Worm (Caenorhabditis elegans) whole organism, midembryonic: Measurements from ENCODE around the gene ZC443.4.

Experiments
- T22C8.4 ChIP-seq: fragments of 200-800 bp; sonication (Bioruptor generic); IDR thresholded peaks from 2 replicates; pipeline ENCODE4 v1.3.6; 2022; ENCODE audit warnings: missing genetic modification characterization, missing compliant biosample characterization
- cog-1 ChIP-seq: sonication (generic microtip); optimal IDR thresholded peaks from 2 replicates; lab custom pipeline; 2016; ENCODE audit warnings: missing genetic modification characterization, missing compliant biosample characterization
- flt-1 ChIP-seq: fragments of 200-800 bp; sonication (Bioruptor generic); IDR thresholded peaks from 2 replicates; pipeline ENCODE4 v1.3.6; 2022; ENCODE audit warnings: missing genetic modification characterization, missing compliant biosample characterization
- klf-2 ChIP-seq: fragments of 200-800 bp; sonication (Bioruptor generic); conservative IDR thresholded peaks from 2 replicates; pipeline ENCODE4 v1.3.6; 2022; ENCODE audit warnings: missing genetic modification reagents, missing genetic modification characterization, missing compliant biosample characterization
- med-1 ChIP-seq: sonication (generic microtip); optimal IDR thresholded peaks from 2 replicates; lab custom pipeline; 2017; ENCODE audit warnings: missing genetic modification characterization, mild to moderate bottlenecking, missing compliant biosample characterization, antibody characterized with exemption, missing genetic modification reagents; ENCODE audit not compliant: insufficient read depth
- tab-1 ChIP-seq: fragments of 200-800 bp; sonication (Bioruptor generic); IDR thresholded peaks from 2 replicates; pipeline ENCODE4 v1.3.6; 2022; ENCODE audit warnings: missing genetic modification characterization, missing compliant biosample characterization
- ztf-23 ChIP-seq: fragments of 200-800 bp; sonication (Bioruptor generic); IDR thresholded peaks from 2 replicates; pipeline ENCODE4 v1.3.6; 2022; ENCODE audit warnings: missing genetic modification reagents, missing genetic modification characterization, missing compliant biosample characterization
- ztf-29 ChIP-seq: fragments of 200-800 bp; sonication (Bioruptor generic); IDR thresholded peaks from 2 replicates; pipeline ENCODE4 v1.3.6; 2022; ENCODE audit warnings: missing genetic modification reagents, missing genetic modification characterization, missing compliant biosample characterization

DNA sequence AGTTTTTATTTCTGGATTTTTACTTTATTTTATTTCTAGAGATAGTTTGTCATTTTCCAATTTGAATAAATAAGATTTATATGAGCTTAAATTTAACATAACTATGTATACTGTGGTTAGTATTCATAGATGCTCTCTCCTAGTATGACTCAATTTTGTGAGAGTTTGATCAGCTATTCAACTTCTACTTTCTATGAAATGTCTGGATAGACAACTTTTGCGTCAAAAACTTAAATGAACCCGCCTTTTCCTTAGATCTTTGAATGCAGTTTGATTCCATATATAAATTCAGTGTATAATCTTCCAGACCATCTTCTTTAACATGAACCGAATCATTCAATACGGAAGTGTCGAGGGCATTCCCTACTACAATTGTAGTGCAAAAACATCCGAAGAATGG lies 50.7 kb downstream of the ZC443.4 start, which contains the start of gene srt-43:
- TF ChIP-seq tab-1 (GFP tag; lab: Robert Waterston, UW), result no peak
- no peak for TF ChIP-seq ztf-23 (GFP tag; lab: Robert Waterston, UW)
- TF ChIP-seq flt-1, result no peak
- TF ChIP-seq ztf-29 (GFP tag; lab: Robert Waterston, UW), result no peak
- no peak for TF ChIP-seq cog-1 (tag; lab: Kevin White, UChicago)
- TF ChIP-seq T22C8.4 (GFP tag; lab: Robert Waterston, UW), result no peak
- no peak for TF ChIP-seq med-1 (GFP tag; lab: Kevin White, UChicago)
- TF ChIP-seq klf-2 (GFP tag; lab: Robert Waterston, UW), result no peak
